Worm (Caenorhabditis elegans): ENCODE measurements around the gene C34C6.9.

ce11 chrII:8668871-8669270 lies 16.9 kb upstream of the C34C6.9 start:
- TF ChIP-seq snpc-4 (tag; optimal IDR thresholded peaks at IDR 0.05) (no peak), jun-1 (tag; optimal IDR thresholded peaks at IDR 0.05) (no peak), ces-1 (GFP tag; optimal IDR thresholded peaks at IDR 0.05) (no peak), nhr-77 (tag; optimal IDR thresholded peaks at IDR 0.05) (no peak), lir-3 (tag; optimal IDR thresholded peaks at IDR 0.05; ENCODE audit: poor library complexity) (no peak), sptf-1 (tag; optimal IDR thresholded peaks at IDR 0.05) (no peak), lin-13 (GFP tag; optimal IDR thresholded peaks at IDR 0.05) (no peak), blmp-1 (tag; optimal IDR thresholded peaks at IDR 0.05) (no peak), skn-1 (tag; optimal IDR thresholded peaks at IDR 0.05) (no peak), efl-1 (optimal IDR thresholded peaks at IDR 0.05) (no peak), efl-1 (GFP tag; optimal IDR thresholded peaks at IDR 0.05 in 1 of 2) (peak in 1 of 2 experiments; percentile 74), nhr-12 (tag; optimal IDR thresholded peaks at IDR 0.05) (no peak), unc-86 (tag; optimal IDR thresholded peaks at IDR 0.05) (no peak), ceh-82 (tag; optimal IDR thresholded peaks at IDR 0.05) (no peak)
